Worm (Caenorhabditis elegans): Measurements from ENCODE around the gene C30H6.9.

- TF ChIP-seq dao-5 (tag; optimal IDR thresholded peaks at IDR 0.05) (no peak), him-1 (tag; optimal IDR thresholded peaks at IDR 0.05) (no peak), W03F9.2 (tag; optimal IDR thresholded peaks at IDR 0.05) (no peak)
Observed at ce11 chrIV:17331100-17331577, 48.8 kb downstream of the C30H6.9 start, which contains the start of gene C49C3.6.
